Fruit fly (Drosophila melanogaster) whole organism, embryonic: ENCODE results near the gene Tmx3.

ENCODE experiments used
- CG11504 ChIP-seq: fragments of 200-800 bp; sonication (Bioruptor generic); optimal IDR thresholded peaks from 3 replicates; lab custom pipeline; 2019; ENCODE audit warnings: missing biosample characterization, mild to moderate bottlenecking, missing genetic modification characterization, moderate library complexity
- CG12155 ChIP-seq: fragments of 200-800 bp; sonication (Bioruptor generic); optimal IDR thresholded peaks from 3 replicates; lab custom pipeline; 2016; ENCODE audit warnings: missing biosample characterization, missing genetic modification characterization
- CG18262 ChIP-seq: fragments of 200-800 bp; optimal IDR thresholded peaks from 3 replicates; lab custom pipeline; 2019; ENCODE audit warnings: missing biosample characterization, mild to moderate bottlenecking, missing genetic modification characterization, moderate library complexity
- CG2120 ChIP-seq: fragments of 200-800 bp; sonication (Bioruptor generic); optimal IDR thresholded peaks from 3 replicates; lab custom pipeline; 2016; ENCODE audit warnings: missing biosample characterization, missing genetic modification characterization
- CG3065 ChIP-seq: fragments of 200-800 bp; sonication (Bioruptor generic); optimal IDR thresholded peaks from 2 replicates; lab custom pipeline; 2016; ENCODE audit warnings: missing biosample characterization, missing genetic modification characterization
- CG32772 ChIP-seq: fragments of 200-800 bp; sonication (Bioruptor generic); IDR thresholded peaks from 2 replicates; pipeline ENCODE4 v1.3.6; 2022; ENCODE audit warnings: missing biosample characterization, missing genetic modification characterization
- CG7556 ChIP-seq: fragments of 200-800 bp; sonication (Bioruptor generic); optimal IDR thresholded peaks from 2 replicates; lab custom pipeline; 2017; ENCODE audit warnings: missing biosample characterization, mild to moderate bottlenecking, missing genetic modification characterization
- CG7963 ChIP-seq: fragments of 200-800 bp; sonication (Bioruptor generic); IDR thresholded peaks from 3 replicates; pipeline ENCODE4 v1.3.6; 2022; ENCODE audit warnings: missing biosample characterization, missing genetic modification characterization; ENCODE audit not compliant: partially characterized antibody
- Deaf1 ChIP-seq: fragments of 200-800 bp; optimal IDR thresholded peaks from 3 replicates; lab custom pipeline; 2019; ENCODE audit warnings: missing biosample characterization, mild to moderate bottlenecking, missing genetic modification characterization, moderate library complexity
- Eip74EF ChIP-seq, 2 experiments: fragments of 200-800 bp in 1 of 2; fragments of >200 bp in 1 of 2; sonication (Bioruptor generic) in 1 of 2; optimal IDR thresholded peaks; 2 replicates each; lab custom pipeline; 2017 to 2019; ENCODE audit warnings: missing biosample characterization in 2 of 2, missing genetic modification characterization in 2 of 2, mild to moderate bottlenecking in 1 of 2, moderate library complexity in 1 of 2
- H15 ChIP-seq: fragments of 200-800 bp; sonication (Bioruptor generic); IDR thresholded peaks from 3 replicates; pipeline ENCODE4 v1.3.6; 2022; ENCODE audit warnings: missing biosample characterization, missing genetic modification characterization
- MTF-1 ChIP-seq: fragments of 200-800 bp; sonication (Bioruptor generic); optimal IDR thresholded peaks from 2 replicates; lab custom pipeline; 2018; ENCODE audit warnings: missing biosample characterization, mild to moderate bottlenecking, missing genetic modification characterization, borderline replicate concordance
- Med ChIP-seq: fragments of 200-800 bp; sonication (Bioruptor generic); peaks from one replicate; lab custom pipeline; 2016; ENCODE audit warnings: missing biosample characterization, missing genetic modification characterization, mild to moderate bottlenecking, inconsistent platforms, moderate library complexity
- Sox102F ChIP-seq: fragments of 200-800 bp; sonication (Bioruptor generic); optimal IDR thresholded peaks from 2 replicates; lab custom pipeline; 2018; ENCODE audit warnings: missing biosample characterization, mild to moderate bottlenecking, missing genetic modification characterization, moderate library complexity
- Xrp1 ChIP-seq: fragments of 200-800 bp; sonication (Bioruptor generic); IDR thresholded peaks from 2 replicates; pipeline ENCODE4 v1.3.6; 2022; ENCODE audit warnings: missing biosample characterization, missing genetic modification characterization
- YL-1 ChIP-seq: fragments of 200-800 bp; sonication (Bioruptor generic); optimal IDR thresholded peaks from 3 replicates; lab custom pipeline; 2017; ENCODE audit warnings: missing biosample characterization, mild to moderate bottlenecking, missing genetic modification characterization
- abd-A ChIP-seq: fragments of 200-800 bp; sonication (Bioruptor generic); optimal IDR thresholded peaks from 3 replicates; lab custom pipeline; 2019; ENCODE audit warnings: missing biosample characterization, mild to moderate bottlenecking, missing genetic modification characterization, moderate library complexity
- bsh ChIP-seq, 2 experiments: fragments of 200-800 bp; sonication (Bioruptor generic); optimal IDR thresholded peaks; 2 replicates each; lab custom pipeline; 2017 to 2018; ENCODE audit warnings: mild to moderate bottlenecking in 2 of 2, missing biosample characterization in 2 of 2, missing genetic modification characterization in 2 of 2, moderate library complexity in 1 of 2
- cg ChIP-seq: fragments of 200-800 bp; sonication (Bioruptor generic); optimal IDR thresholded peaks from 3 replicates; lab custom pipeline; 2019; ENCODE audit warnings: missing biosample characterization, mild to moderate bottlenecking, missing genetic modification characterization, moderate library complexity
- chinmo ChIP-seq: fragments of 200-800 bp; sonication (Bioruptor generic); IDR thresholded peaks from 4 replicates; pipeline ENCODE4 v1.3.6; 2022; ENCODE audit warnings: missing biosample characterization, missing genetic modification characterization; ENCODE audit not compliant: partially characterized antibody
- ci ChIP-seq: fragments of 200-800 bp; sonication (Bioruptor generic); IDR thresholded peaks from 3 replicates; pipeline ENCODE4 v1.3.6; 2022; ENCODE audit warnings: missing biosample characterization, missing genetic modification characterization
- crol ChIP-seq: fragments of 200-800 bp; sonication (Bioruptor generic); IDR thresholded peaks from 2 replicates; pipeline ENCODE4 v1.3.6; 2022; ENCODE audit warnings: missing biosample characterization, missing genetic modification characterization
- eve ChIP-seq, 2 experiments: fragments of >200 bp; optimal IDR thresholded peaks; 2 replicates each; lab custom pipeline; 2017; ENCODE audit warnings: missing biosample characterization in 2 of 2, missing genetic modification characterization in 2 of 2
- fu2 ChIP-seq: fragments of 200-800 bp; sonication (Bioruptor generic); optimal IDR thresholded peaks from 2 replicates; lab custom pipeline; 2016; ENCODE audit warnings: missing biosample characterization, missing genetic modification characterization
- gem ChIP-seq: fragments of 200-800 bp; sonication (Bioruptor generic); optimal IDR thresholded peaks from 2 replicates; lab custom pipeline; 2019; ENCODE audit warnings: missing biosample characterization, mild to moderate bottlenecking, missing genetic modification characterization, moderate library complexity
- grau ChIP-seq: fragments of 200-800 bp; optimal IDR thresholded peaks from 3 replicates; lab custom pipeline; 2019; ENCODE audit warnings: missing biosample characterization, mild to moderate bottlenecking, missing genetic modification characterization, moderate library complexity
- ind ChIP-seq: fragments of 200-800 bp; sonication (Bioruptor generic); optimal IDR thresholded peaks from 3 replicates; lab custom pipeline; 2016; ENCODE audit warnings: missing biosample characterization, missing genetic modification characterization
- lab ChIP-seq: fragments of 200-800 bp; sonication (Bioruptor generic); optimal IDR thresholded peaks from 3 replicates; lab custom pipeline; 2017; ENCODE audit warnings: missing biosample characterization, missing genetic modification characterization, mild to moderate bottlenecking, moderate library complexity, missing genetic modification reagents
- mam ChIP-seq: fragments of 200-800 bp; sonication (Bioruptor generic); optimal IDR thresholded peaks from 3 replicates; lab custom pipeline; 2016; ENCODE audit warnings: missing biosample characterization, missing genetic modification characterization
- mld ChIP-seq: fragments of 200-800 bp; sonication (Bioruptor generic); IDR thresholded peaks from 3 replicates; pipeline ENCODE4 v1.3.6; 2022; ENCODE audit warnings: missing biosample characterization, missing genetic modification characterization; ENCODE audit not compliant: partially characterized antibody
- nerfin-1 ChIP-seq: fragments of 200-800 bp; sonication (Bioruptor generic); optimal IDR thresholded peaks from 3 replicates; lab custom pipeline; 2019; ENCODE audit warnings: missing biosample characterization, mild to moderate bottlenecking, missing genetic modification characterization, moderate library complexity
- pan ChIP-seq, 4 experiments: fragments of >200 bp in 3 of 4; fragments of 200-800 bp in 1 of 4; sonication (Bioruptor generic) in 1 of 4; optimal IDR thresholded peaks in 3 of 4; IDR thresholded peaks in 1 of 4; 2 replicates each; pipeline versions ENCODE4 v1.3.6 to Lab custom; 2017 to 2022; ENCODE audit warnings: missing biosample characterization in 2 of 4, missing genetic modification characterization in 2 of 4, mixed read lengths in 1 of 4
- row ChIP-seq: fragments of 200-800 bp; sonication (Bioruptor generic); IDR thresholded peaks from 3 replicates; pipeline ENCODE4 v1.3.6; 2022; ENCODE audit warnings: missing biosample characterization, missing genetic modification characterization
- seq ChIP-seq: fragments of 200-800 bp; sonication (Bioruptor generic); IDR thresholded peaks from 2 replicates; pipeline ENCODE4 v1.3.6; 2022; ENCODE audit warnings: missing biosample characterization, missing genetic modification characterization
- tna ChIP-seq: fragments of 200-800 bp; sonication (Bioruptor generic); IDR thresholded peaks from 2 replicates; pipeline ENCODE4 v1.3.6; 2022; ENCODE audit warnings: missing biosample characterization, missing genetic modification characterization; ENCODE audit not compliant: partially characterized antibody
- trem ChIP-seq: fragments of 200-800 bp; optimal IDR thresholded peaks from 3 replicates; lab custom pipeline; 2019; ENCODE audit warnings: missing biosample characterization, mild to moderate bottlenecking, missing genetic modification characterization, moderate library complexity

Gene Tmx3

DNA sequence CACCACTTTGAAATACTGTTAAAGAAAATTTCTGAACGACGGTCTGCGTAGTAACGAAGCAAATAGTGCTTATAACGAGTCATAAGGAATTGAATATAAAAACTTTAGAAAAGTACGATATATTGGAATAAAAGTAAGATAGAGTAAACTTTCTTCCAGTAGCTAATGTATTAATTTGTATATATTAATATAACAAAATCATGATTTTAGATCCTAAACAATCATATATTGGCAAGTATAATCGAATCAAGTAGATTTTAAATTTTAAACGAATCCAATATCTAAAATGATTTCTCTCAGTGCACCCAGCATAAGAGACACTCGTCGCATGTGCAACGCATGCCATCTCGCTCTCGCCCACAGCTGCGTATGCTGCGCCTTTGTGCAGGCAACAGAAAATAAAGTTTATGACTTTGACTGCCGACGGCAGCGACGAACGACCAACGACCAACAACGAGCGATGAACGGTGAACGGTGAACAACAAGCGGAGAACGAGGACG, 47.5 kb upstream of the Tmx3 start (continued):
- TF ChIP-seq Eip74EF (GFP tag; optimal IDR thresholded peaks at IDR 0.05; lab: Kevin White, UChicago) (peak in 1 of 2 experiments; percentile 15), ci (peak; percentile 39; the same call in 1 of the 3 replicates), CG32772 (GFP tag; lab: Robert Waterston, UW) (0 out of 2 replicates have a peak, but pooled peaks have one; percentile 20), tna (GFP tag; lab: Robert Waterston, UW) (no peak), mld (GFP tag; lab: Robert Waterston, UW) (no peak), Xrp1 (GFP tag; lab: Robert Waterston, UW) (peak; percentile 56; the same call in 1 of the 2 replicates), CG7963 (0 out of 3 replicates have a peak, but pooled peaks have one; percentile 29), CG2120 (no peak), CG18262 (tag; lab: Kevin White, UChicago) (peak; percentile 13), nerfin-1 (tag; lab: Kevin White, UChicago) (peak; percentile 16), trem (tag; lab: Kevin White, UChicago) (peak; percentile 53)

DNA sequence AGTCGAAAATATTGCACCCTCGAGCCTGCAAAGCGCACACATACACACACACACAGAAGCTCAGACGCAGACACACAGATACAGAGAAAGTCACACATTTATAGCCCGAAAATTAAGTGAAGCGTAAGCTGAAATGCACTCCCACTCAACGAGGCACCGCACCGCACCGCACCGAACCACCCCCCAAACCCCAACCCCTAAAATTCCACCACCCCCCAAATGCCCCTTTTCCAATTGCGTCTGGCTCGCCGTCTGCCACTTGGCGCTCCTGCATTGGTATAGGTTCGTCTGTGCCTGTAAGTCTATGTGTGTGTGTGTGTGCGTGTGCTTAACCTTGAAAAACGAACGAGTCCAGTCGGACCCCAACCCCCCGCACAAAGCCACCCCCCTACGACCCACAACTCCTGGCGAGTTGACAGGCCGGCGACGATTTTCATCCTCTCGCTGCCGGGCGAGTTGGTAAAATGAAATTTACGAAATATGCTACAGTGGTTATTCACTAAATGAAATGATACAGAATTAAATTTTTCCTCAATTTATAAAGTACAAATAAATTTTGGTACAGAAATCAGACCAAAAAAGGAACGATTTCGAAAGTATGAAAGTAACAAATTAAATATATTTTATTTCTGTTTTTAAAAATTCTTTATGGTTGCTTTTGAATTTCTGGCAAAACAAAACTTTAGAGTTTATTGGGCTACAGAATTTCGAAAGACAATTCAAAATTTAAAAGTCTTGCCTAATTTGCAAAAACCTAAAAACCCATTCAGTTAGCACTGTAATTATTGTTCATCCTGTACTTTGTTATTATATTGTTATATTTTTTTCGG, 46.1 kb upstream of the Tmx3 start:
- TF ChIP-seq mam (GFP tag; lab: Kevin White, UChicago) (no peak), pan (optimal IDR thresholded peaks at IDR 0.05; lab: Kevin White, UChicago) (no peak), pan (GFP tag; optimal IDR thresholded peaks at IDR 0.05 in 1 of 2, IDR thresholded peaks at IDR 0.05 in 1 of 2) (peak in 1 of 2 experiments; percentile 15), abd-A (tag; lab: Kevin White, UChicago) (peak; percentile 36), CG7963 (no peak), CG7556 (GFP tag; lab: Kevin White, UChicago) (peak; percentile 9), row (GFP tag; lab: Robert Waterston, UW) (0 out of 3 replicates have a peak, but pooled peaks have one; percentile 11), Med (peak; percentile 43), chinmo (0 out of 4 replicates have a peak, but pooled peaks have one; percentile 55), ci (0 out of 3 replicates have a peak, but pooled peaks have one; percentile 7), ind (GFP tag; lab: Kevin White, UChicago) (no peak), crol (peak; percentile 82), MTF-1 (GFP tag; lab: Kevin White, UChicago) (no peak), gem (tag; lab: Kevin White, UChicago) (peak; percentile 23), H15 (GFP tag; lab: Robert Waterston, UW) (no peak), CG3065 (GFP tag; lab: Kevin White, UChicago) (no peak), CG12155 (GFP tag; lab: Kevin White, UChicago) (peak; percentile 84), CG11504 (tag; lab: Kevin White, UChicago) (peak; percentile 8), cg (peak; percentile 50), eve (GFP tag; optimal IDR thresholded peaks at IDR 0.05; lab: Kevin White, UChicago) (no peak), lab (GFP tag; lab: Kevin White, UChicago) (no peak), Deaf1 (tag; lab: Kevin White, UChicago) (peak; percentile 63), fu2 (GFP tag; lab: Kevin White, UChicago) (no peak), seq (GFP tag; lab: Robert Waterston, UW) (0 out of 2 replicates have a peak, but pooled peaks have one; percentile 26), grau (tag; lab: Kevin White, UChicago) (peak; percentile 60), YL-1 (GFP tag; lab: Kevin White, UChicago) (no peak), bsh (GFP tag; optimal IDR thresholded peaks at IDR 0.05; lab: Kevin White, UChicago) (peak in 1 of 2 experiments; percentile 21), Sox102F (GFP tag; lab: Kevin White, UChicago) (peak; percentile 11)
